Fruit fly (Drosophila melanogaster) whole organism, embryonic: ENCODE measurements around the gene Muted.

Source experiments
- Ada2b ChIP-seq: fragments of 200-800 bp; sonication (Bioruptor generic); IDR thresholded peaks from 2 replicates; pipeline ENCODE4 v1.3.6; 2022; ENCODE audit warnings: missing biosample characterization, missing genetic modification characterization
- Blimp-1 ChIP-seq: fragments of 200-800 bp; sonication (Bioruptor generic); optimal IDR thresholded peaks from 3 replicates; lab custom pipeline; 2018; ENCODE audit warnings: missing biosample characterization, missing genetic modification characterization, mild to moderate bottlenecking, moderate library complexity, missing genetic modification reagents
- CG11085 ChIP-seq: fragments of 200-800 bp; sonication (Bioruptor generic); IDR thresholded peaks from 2 replicates; pipeline ENCODE4 v1.3.6; 2022; ENCODE audit warnings: missing biosample characterization, missing genetic modification characterization
- CG11398 ChIP-seq: fragments of 200-800 bp; sonication (Bioruptor generic); optimal IDR thresholded peaks from 2 replicates; lab custom pipeline; 2016; ENCODE audit warnings: missing biosample characterization, missing genetic modification characterization
- CG14860 ChIP-seq: fragments of 200-800 bp; sonication (Bioruptor generic); IDR thresholded peaks from 3 replicates; pipeline ENCODE4 v1.3.6; 2022; ENCODE audit warnings: missing biosample characterization, missing genetic modification characterization; ENCODE audit not compliant: partially characterized antibody
- CG15479 ChIP-seq: fragments of 200-800 bp; sonication (Bioruptor generic); optimal IDR thresholded peaks from 3 replicates; lab custom pipeline; 2019; ENCODE audit warnings: missing biosample characterization, mild to moderate bottlenecking, missing genetic modification characterization, moderate library complexity
- CG2889 ChIP-seq: fragments of 200-800 bp; sonication (Bioruptor generic); IDR thresholded peaks from 3 replicates; pipeline ENCODE4 v1.3.6; 2022; ENCODE audit warnings: missing biosample characterization, missing genetic modification characterization
- CG32532 ChIP-seq: fragments of 200-800 bp; sonication (Bioruptor generic); IDR thresholded peaks from 2 replicates; pipeline ENCODE4 v1.3.6; 2022; ENCODE audit warnings: missing biosample characterization, missing genetic modification characterization
- CG34224 ChIP-seq: fragments of 200-800 bp; sonication (Bioruptor generic); IDR thresholded peaks from 3 replicates; pipeline ENCODE4 v1.3.6; 2022; ENCODE audit warnings: missing biosample characterization, missing genetic modification characterization; ENCODE audit not compliant: partially characterized antibody
- CG3847 ChIP-seq: fragments of 200-800 bp; sonication (Bioruptor generic); IDR thresholded peaks from 2 replicates; pipeline ENCODE4 v1.3.6; 2022; ENCODE audit warnings: missing biosample characterization, missing genetic modification characterization
- CG43689 ChIP-seq: fragments of 200-800 bp; sonication (Bioruptor generic); IDR thresholded peaks from 2 replicates; pipeline ENCODE4 v1.3.6; 2022; ENCODE audit warnings: missing biosample characterization, missing genetic modification characterization
- CG5180 ChIP-seq: fragments of 200-800 bp; sonication (Bioruptor generic); optimal IDR thresholded peaks from 3 replicates; lab custom pipeline; 2017; ENCODE audit warnings: missing biosample characterization, missing genetic modification characterization, mild to moderate bottlenecking, moderate library complexity, missing genetic modification reagents
- CG6175 ChIP-seq: fragments of 200-800 bp; sonication (Bioruptor generic); IDR thresholded peaks from 3 replicates; pipeline ENCODE4 v1.3.6; 2022; ENCODE audit warnings: missing biosample characterization, missing genetic modification characterization
- CG6689 ChIP-seq: fragments of 200-800 bp; sonication (Bioruptor generic); IDR thresholded peaks from 2 replicates; pipeline ENCODE4 v1.3.6; 2022; ENCODE audit warnings: missing biosample characterization, missing genetic modification characterization
- CG6791 ChIP-seq: fragments of 200-800 bp; sonication (Bioruptor generic); IDR thresholded peaks from 3 replicates; pipeline ENCODE4 v1.3.6; 2022; ENCODE audit warnings: missing biosample characterization, missing genetic modification characterization; ENCODE audit not compliant: partially characterized antibody
- CTCF ChIP-seq: fragments of 200-800 bp; sonication (Bioruptor generic); optimal IDR thresholded peaks from 2 replicates; lab custom pipeline; 2017; ENCODE audit warnings: missing biosample characterization, mild to moderate bottlenecking, missing genetic modification characterization, moderate library complexity
- Gsc ChIP-seq: fragments of 200-800 bp; sonication (Bioruptor generic); IDR thresholded peaks from 2 replicates; pipeline ENCODE4 v1.3.6; 2022; ENCODE audit warnings: missing biosample characterization, missing genetic modification characterization
- HLHmδ ChIP-seq: fragments of 200-800 bp; sonication (Bioruptor generic); optimal IDR thresholded peaks from 2 replicates; lab custom pipeline; 2018; ENCODE audit warnings: missing biosample characterization, mild to moderate bottlenecking, missing genetic modification characterization, moderate library complexity
- Hand ChIP-seq: fragments of 200-800 bp; sonication (Bioruptor generic); optimal IDR thresholded peaks from 2 replicates; lab custom pipeline; 2017; ENCODE audit warnings: mild to moderate bottlenecking, missing biosample characterization, missing genetic modification reagents, missing genetic modification characterization
- Lim3 ChIP-seq: fragments of 200-800 bp; sonication (Bioruptor generic); IDR thresholded peaks from 2 replicates; pipeline ENCODE4 v1.3.6; 2022; ENCODE audit warnings: missing biosample characterization, missing genetic modification characterization
- Mrtf ChIP-seq: fragments of 200-800 bp; sonication (Bioruptor generic); IDR thresholded peaks from 3 replicates; pipeline ENCODE4 v1.3.6; 2022; ENCODE audit warnings: missing biosample characterization, missing genetic modification characterization
- NC2β ChIP-seq: fragments of 200-800 bp; sonication (Bioruptor generic); optimal IDR thresholded peaks from 2 replicates; lab custom pipeline; 2016; ENCODE audit warnings: missing biosample characterization, missing genetic modification characterization
- NK7.1 ChIP-seq: fragments of 200-800 bp; sonication (Bioruptor generic); optimal IDR thresholded peaks from 3 replicates; lab custom pipeline; 2016; ENCODE audit warnings: missing biosample characterization, missing genetic modification characterization
- Rfx ChIP-seq: fragments of 200-800 bp; sonication (Bioruptor generic); IDR thresholded peaks from 2 replicates; pipeline ENCODE4 v1.3.6; 2022; ENCODE audit warnings: missing biosample characterization, missing genetic modification characterization
- Side ChIP-seq: fragments of 200-800 bp; sonication (Bioruptor generic); optimal IDR thresholded peaks from 2 replicates; lab custom pipeline; 2016; ENCODE audit warnings: missing biosample characterization, missing genetic modification characterization
- Sox102F ChIP-seq: fragments of 200-800 bp; sonication (Bioruptor generic); optimal IDR thresholded peaks from 2 replicates; lab custom pipeline; 2018; ENCODE audit warnings: missing biosample characterization, mild to moderate bottlenecking, missing genetic modification characterization, moderate library complexity
- Stat92E ChIP-seq, 3 experiments: fragments of >200 bp in 2 of 3; fragments of 200-800 bp in 1 of 3; sonication (Bioruptor generic) in 1 of 3; optimal IDR thresholded peaks; 2 replicates each; lab custom pipeline; 2017 to 2019; ENCODE audit warnings: missing biosample characterization in 3 of 3, missing genetic modification characterization in 3 of 3, mild to moderate bottlenecking in 1 of 3, moderate library complexity in 1 of 3
- YL-1 ChIP-seq: fragments of 200-800 bp; sonication (Bioruptor generic); optimal IDR thresholded peaks from 3 replicates; lab custom pipeline; 2017; ENCODE audit warnings: missing biosample characterization, mild to moderate bottlenecking, missing genetic modification characterization
- br ChIP-seq: fragments of >200 bp; optimal IDR thresholded peaks from 2 replicates; lab custom pipeline; 2017
- chn ChIP-seq: fragments of 200-800 bp; sonication (Bioruptor generic); optimal IDR thresholded peaks from 2 replicates; lab custom pipeline; 2016; ENCODE audit warnings: missing biosample characterization, missing genetic modification characterization
- crol ChIP-seq: fragments of 200-800 bp; sonication (Bioruptor generic); IDR thresholded peaks from 2 replicates; pipeline ENCODE4 v1.3.6; 2022; ENCODE audit warnings: missing biosample characterization, missing genetic modification characterization
- dan ChIP-seq: fragments of 200-800 bp; sonication (Bioruptor generic); IDR thresholded peaks from 2 replicates; pipeline ENCODE4 v1.3.6; 2022; ENCODE audit warnings: missing biosample characterization, missing genetic modification characterization
- ems ChIP-seq: fragments of 200-800 bp; sonication (Bioruptor generic); optimal IDR thresholded peaks from 3 replicates; lab custom pipeline; 2016; ENCODE audit warnings: missing biosample characterization, missing genetic modification characterization
- esg ChIP-seq: fragments of 200-800 bp; sonication (Bioruptor generic); conservative IDR thresholded peaks from 2 replicates; pipeline ENCODE4 v1.3.6; 2022; ENCODE audit warnings: missing biosample characterization, missing genetic modification characterization
- ewg ChIP-seq: fragments of 200-800 bp; sonication (Bioruptor generic); optimal IDR thresholded peaks from 3 replicates; lab custom pipeline; 2017; ENCODE audit warnings: mild to moderate bottlenecking, missing biosample characterization, missing genetic modification reagents, missing genetic modification characterization
- fd96Cb ChIP-seq: fragments of 200-800 bp; sonication (Bioruptor generic); optimal IDR thresholded peaks from 2 replicates; lab custom pipeline; 2018; ENCODE audit warnings: missing biosample characterization, mild to moderate bottlenecking, missing genetic modification characterization, moderate library complexity
- gt ChIP-seq: fragments of 200-800 bp; sonication (Bioruptor generic); IDR thresholded peaks from 2 replicates; pipeline ENCODE4 v1.3.6; 2022; ENCODE audit warnings: missing biosample characterization, missing genetic modification characterization
- h ChIP-seq: fragments of >200 bp; optimal IDR thresholded peaks from 2 replicates; lab custom pipeline; 2017
- kni ChIP-seq: fragments of 200-800 bp; sonication (Bioruptor generic); optimal IDR thresholded peaks from 3 replicates; lab custom pipeline; 2017; ENCODE audit warnings: mild to moderate bottlenecking, missing biosample characterization, missing genetic modification reagents, missing genetic modification characterization
- lola ChIP-seq, 3 experiments: fragments of >200 bp in 2 of 3; fragments of 200-800 bp in 1 of 3; sonication (Bioruptor generic) in 1 of 3; optimal IDR thresholded peaks; 2 replicates each; lab custom pipeline; 2017 to 2019; ENCODE audit warnings: missing biosample characterization in 3 of 3, missing genetic modification characterization in 3 of 3, mild to moderate bottlenecking in 1 of 3, moderate library complexity in 1 of 3
- oc ChIP-seq: fragments of 200-800 bp; sonication (Bioruptor generic); optimal IDR thresholded peaks from 2 replicates; lab custom pipeline; 2018; ENCODE audit warnings: missing biosample characterization, mild to moderate bottlenecking, missing genetic modification characterization, moderate library complexity
- pan ChIP-seq, 4 experiments: fragments of >200 bp in 3 of 4; fragments of 200-800 bp in 1 of 4; sonication (Bioruptor generic) in 1 of 4; optimal IDR thresholded peaks in 3 of 4; IDR thresholded peaks in 1 of 4; 2 replicates each; pipeline versions ENCODE4 v1.3.6 to Lab custom; 2017 to 2022; ENCODE audit warnings: missing biosample characterization in 2 of 4, missing genetic modification characterization in 2 of 4, mixed read lengths in 1 of 4
- pita ChIP-seq: fragments of 200-800 bp; sonication (Bioruptor generic); optimal IDR thresholded peaks from 2 replicates; lab custom pipeline; 2017; ENCODE audit warnings: missing biosample characterization, mild to moderate bottlenecking, missing genetic modification characterization
- sc ChIP-seq, 3 experiments: fragments of >200 bp in 2 of 3; fragments of 200-800 bp in 1 of 3; sonication (Bioruptor generic) in 1 of 3; optimal IDR thresholded peaks; 2 replicates in 2 of 3; 3 replicates in 1 of 3; lab custom pipeline; 2017; ENCODE audit warnings: mild to moderate bottlenecking in 1 of 3, missing biosample characterization in 1 of 3, missing genetic modification characterization in 1 of 3, missing genetic modification reagents in 1 of 3
- slp2 ChIP-seq: fragments of 200-800 bp; sonication (Bioruptor generic); optimal IDR thresholded peaks from 2 replicates; lab custom pipeline; 2016; ENCODE audit warnings: missing biosample characterization, missing genetic modification characterization
- tap ChIP-seq: fragments of 200-800 bp; optimal IDR thresholded peaks from 3 replicates; lab custom pipeline; 2019; ENCODE audit warnings: missing biosample characterization, mild to moderate bottlenecking, missing genetic modification characterization, moderate library complexity
- twi ChIP-seq: fragments of 200-800 bp; optimal IDR thresholded peaks from 2 replicates; lab custom pipeline; 2019; ENCODE audit warnings: missing biosample characterization, mild to moderate bottlenecking, missing genetic modification characterization, moderate library complexity
- vnd ChIP-seq: fragments of 200-800 bp; sonication (Bioruptor generic); IDR thresholded peaks from 3 replicates; pipeline ENCODE4 v1.3.6; 2022; ENCODE audit warnings: missing biosample characterization, missing genetic modification characterization; ENCODE audit not compliant: partially characterized antibody
- wdn ChIP-seq: fragments of 200-800 bp; sonication (Bioruptor generic); IDR thresholded peaks from 2 replicates; pipeline ENCODE4 v1.3.6; 2022; ENCODE audit warnings: missing biosample characterization, missing genetic modification characterization

Gene Muted

dm6 chr3R:22362218-22362907, at the start of gene Muted, which contains the start of the genes JMJD6 and CG7071 (continued):
- TF ChIP-seq CG15479 (GFP tag; lab: Kevin White, UChicago) (no peak), pita (GFP tag; lab: Kevin White, UChicago) (no peak), oc (tag; lab: Kevin White, UChicago) (peak; percentile 81), h (lab: Kevin White, UChicago) (no peak), CG2889 (GFP tag; lab: Robert Waterston, UW) (peak; percentile 90), Rfx (GFP tag; lab: Robert Waterston, UW) (peak; percentile 95), kni (GFP tag; lab: Kevin White, UChicago) (peak; percentile 84), sc (optimal IDR thresholded peaks at IDR 0.05; lab: Kevin White, UChicago) (no peak), sc (GFP tag; optimal IDR thresholded peaks at IDR 0.05; lab: Kevin White, UChicago) (peak; percentile 83), slp2 (GFP tag; lab: Kevin White, UChicago) (peak; percentile 82), Blimp-1 (GFP tag; lab: Kevin White, UChicago) (peak; percentile 87), br (no peak), pan (optimal IDR thresholded peaks at IDR 0.05; lab: Kevin White, UChicago) (no peak), pan (GFP tag; optimal IDR thresholded peaks at IDR 0.05 in 1 of 2, IDR thresholded peaks at IDR 0.05 in 1 of 2) (peak in 1 of 2 experiments; percentile 94), HLHmδ (GFP tag; lab: Kevin White, UChicago) (no peak), CG34224 (GFP tag; lab: Robert Waterston, UW) (peak; percentile 90), Side (GFP tag; lab: Kevin White, UChicago) (peak; percentile 79), Mrtf (GFP tag; lab: Robert Waterston, UW) (peak; percentile 82), Ada2b (peak; percentile 89), CG3847 (GFP tag; lab: Robert Waterston, UW) (peak; percentile 95), wdn (GFP tag; lab: Robert Waterston, UW) (peak; percentile 84), dan (GFP tag; lab: Robert Waterston, UW) (peak; percentile 71), CG5180 (GFP tag; lab: Kevin White, UChicago) (peak; percentile 66), Lim3 (GFP tag; lab: Robert Waterston, UW) (peak; percentile 63), ems (GFP tag; lab: Kevin White, UChicago) (peak; percentile 89), CTCF (GFP tag; lab: Kevin White, UChicago) (peak; percentile 18), tap (tag; lab: Kevin White, UChicago) (peak; percentile 67), CG6791 (GFP tag; lab: Robert Waterston, UW) (peak; percentile 67; the same call in 2 of the 3 replicates), CG6175 (GFP tag; lab: Robert Waterston, UW) (peak; percentile 81), YL-1 (GFP tag; lab: Kevin White, UChicago) (peak; percentile 96), CG11398 (GFP tag; lab: Kevin White, UChicago) (peak; percentile 78), Gsc (GFP tag; lab: Robert Waterston, UW) (peak; percentile 79), gt (GFP tag; lab: Robert Waterston, UW) (peak; percentile 73), Stat92E (GFP tag; optimal IDR thresholded peaks at IDR 0.05; lab: Kevin White, UChicago) (peak in 1 of 3 experiments; percentile 22), vnd (GFP tag; lab: Robert Waterston, UW) (peak; percentile 77), twi (peak; percentile 77), CG14860 (GFP tag; lab: Robert Waterston, UW) (peak; percentile 58; the same call in 1 of the 3 replicates), ewg (GFP tag; lab: Kevin White, UChicago) (peak; percentile 80), esg (peak; percentile 85), Sox102F (GFP tag; lab: Kevin White, UChicago) (peak; percentile 91), CG6689 (GFP tag; lab: Robert Waterston, UW) (peak; percentile 92), CG32532 (GFP tag; lab: Robert Waterston, UW) (peak; percentile 94), lola (GFP tag; optimal IDR thresholded peaks at IDR 0.05; lab: Kevin White, UChicago) (peak in 1 of 3 experiments; percentile 88), crol (GFP tag; lab: Robert Waterston, UW) (no peak), NK7.1 (GFP tag; lab: Kevin White, UChicago) (no peak), Hand (GFP tag; lab: Kevin White, UChicago) (peak; percentile 75), chn (peak; percentile 93), fd96Cb (tag; lab: Kevin White, UChicago) (peak; percentile 79), NC2β (peak; percentile 84), CG11085 (GFP tag; lab: Robert Waterston, UW) (peak; percentile 84), CG43689 (GFP tag; lab: Robert Waterston, UW) (no peak; the same call in 1 of the 2 replicates)
